Worm (Caenorhabditis elegans): ENCODE results near the gene gyg-2.

DNA sequence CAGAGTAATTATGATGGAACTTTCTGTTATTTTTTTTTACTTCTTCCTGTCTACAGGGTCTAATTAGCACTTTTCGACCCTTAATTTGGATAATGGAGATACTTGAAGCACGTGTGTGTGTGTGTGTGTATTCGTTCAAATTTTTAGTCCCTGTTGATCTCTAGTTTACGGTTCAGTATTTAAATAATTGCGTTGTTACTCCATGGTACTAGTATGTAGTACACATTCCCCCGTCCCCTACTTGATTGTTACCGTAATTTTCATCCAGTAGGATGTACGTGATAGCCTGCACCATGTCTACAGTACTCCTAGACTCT, 33.2 kb upstream of the gyg-2 start:
- TF ChIP-seq lag-1 (GFP tag; IDR thresholded peaks at IDR 0.05): no peak
- no peak for TF ChIP-seq ceh-91 (GFP tag; IDR thresholded peaks at IDR 0.05)
- TF ChIP-seq ZK185.1 (tag; optimal IDR thresholded peaks at IDR 0.05; ENCODE audit: poor library complexity, severe bottlenecking): no peak
- TF ChIP-seq athp-1 (tag; optimal IDR thresholded peaks at IDR 0.05): no peak
- TF ChIP-seq xnd-1 (tag; optimal IDR thresholded peaks at IDR 0.05): no peak
- no peak for TF ChIP-seq nhr-120 (GFP tag; IDR thresholded peaks at IDR 0.05)
